Fruit fly (Drosophila melanogaster) whole organism, embryonic: ENCODE results near the gene Btnd.
A peak's percentile ranks its signal among the peaks of the same experiment; 100 is the strongest.

Experiments used
- CG1024 ChIP-seq: fragments of 200-800 bp; sonication (Bioruptor generic); IDR thresholded peaks from 2 replicates; pipeline ENCODE4 v1.3.6; 2022; ENCODE audit warnings: missing biosample characterization, missing genetic modification characterization
- CG10321 ChIP-seq: fragments of 200-800 bp; sonication (Bioruptor generic); IDR thresholded peaks from 2 replicates; pipeline ENCODE4 v1.3.6; 2022; ENCODE audit warnings: missing biosample characterization, missing genetic modification characterization
- CG10431 ChIP-seq: fragments of 200-800 bp; sonication (Bioruptor generic); optimal IDR thresholded peaks from 3 replicates; lab custom pipeline; 2018; ENCODE audit warnings: missing biosample characterization, mild to moderate bottlenecking, missing genetic modification characterization
- CG10565 ChIP-seq: fragments of 200-800 bp; sonication (Bioruptor generic); optimal IDR thresholded peaks from 3 replicates; lab custom pipeline; 2016; ENCODE audit warnings: missing biosample characterization, mild to moderate bottlenecking, missing genetic modification characterization
- CG12071 ChIP-seq: fragments of 200-800 bp; sonication (Bioruptor generic); optimal IDR thresholded peaks from 3 replicates; lab custom pipeline; 2018; ENCODE audit warnings: missing biosample characterization, mild to moderate bottlenecking, missing genetic modification characterization
- CG12155 ChIP-seq: fragments of 200-800 bp; sonication (Bioruptor generic); optimal IDR thresholded peaks from 3 replicates; lab custom pipeline; 2016; ENCODE audit warnings: missing biosample characterization, missing genetic modification characterization
- CG13624 ChIP-seq: fragments of 200-800 bp; sonication (Bioruptor generic); optimal IDR thresholded peaks from 2 replicates; lab custom pipeline; 2016; ENCODE audit warnings: missing biosample characterization, missing genetic modification characterization
- CG14441 ChIP-seq: fragments of 200-800 bp; sonication (Bioruptor generic); IDR thresholded peaks from 2 replicates; pipeline ENCODE4 v1.3.6; 2022; ENCODE audit warnings: missing biosample characterization, missing genetic modification characterization
- CG1603 ChIP-seq: fragments of 200-800 bp; sonication (Bioruptor generic); optimal IDR thresholded peaks from 2 replicates; lab custom pipeline; 2019; ENCODE audit warnings: missing biosample characterization, mild to moderate bottlenecking, missing genetic modification characterization, moderate library complexity
- CG17359 ChIP-seq: fragments of 200-800 bp; sonication (Bioruptor generic); optimal IDR thresholded peaks from 3 replicates; lab custom pipeline; 2018; ENCODE audit warnings: missing biosample characterization, mild to moderate bottlenecking, missing genetic modification characterization, moderate library complexity
- CG2116 ChIP-seq: fragments of 200-800 bp; sonication (Bioruptor generic); optimal IDR thresholded peaks from 3 replicates; lab custom pipeline; 2018; ENCODE audit warnings: missing biosample characterization, mild to moderate bottlenecking, missing genetic modification characterization
- CG32772 ChIP-seq: fragments of 200-800 bp; sonication (Bioruptor generic); IDR thresholded peaks from 2 replicates; pipeline ENCODE4 v1.3.6; 2022; ENCODE audit warnings: missing biosample characterization, missing genetic modification characterization
- CG34422 ChIP-seq: fragments of 200-800 bp; sonication (Bioruptor generic); IDR thresholded peaks from 3 replicates; pipeline ENCODE4 v1.3.6; 2022; ENCODE audit warnings: missing biosample characterization, missing genetic modification characterization
- CG42726 ChIP-seq: fragments of 200-800 bp; sonication (Bioruptor generic); IDR thresholded peaks from 2 replicates; pipeline ENCODE4 v1.3.6; 2022; ENCODE audit warnings: missing biosample characterization, missing genetic modification characterization; ENCODE audit not compliant: partially characterized antibody
- CG4424 ChIP-seq: fragments of 200-800 bp; sonication (Bioruptor generic); optimal IDR thresholded peaks from 3 replicates; lab custom pipeline; 2016; ENCODE audit warnings: missing biosample characterization, missing genetic modification characterization
- CG4617 ChIP-seq: fragments of 200-800 bp; sonication (Bioruptor generic); optimal IDR thresholded peaks from 3 replicates; lab custom pipeline; 2016; ENCODE audit warnings: missing biosample characterization, missing genetic modification characterization, borderline replicate concordance
- CG6813 ChIP-seq: fragments of 200-800 bp; sonication (Bioruptor generic); optimal IDR thresholded peaks from 2 replicates; lab custom pipeline; 2017; ENCODE audit warnings: missing biosample characterization, missing genetic modification characterization, mild to moderate bottlenecking, moderate library complexity, missing genetic modification reagents
- CG7357 ChIP-seq: fragments of 200-800 bp; sonication (Bioruptor generic); IDR thresholded peaks from 3 replicates; pipeline ENCODE4 v1.3.6; 2022; ENCODE audit warnings: missing biosample characterization, missing genetic modification characterization
- CG8281 ChIP-seq: fragments of 200-800 bp; sonication (Bioruptor generic); optimal IDR thresholded peaks from 2 replicates; lab custom pipeline; 2018; ENCODE audit warnings: missing biosample characterization, mild to moderate bottlenecking, missing genetic modification characterization, moderate library complexity
- CG9727 ChIP-seq: fragments of 200-800 bp; sonication (Bioruptor generic); optimal IDR thresholded peaks from 3 replicates; lab custom pipeline; 2017; ENCODE audit warnings: missing biosample characterization, mild to moderate bottlenecking, missing genetic modification characterization
- CrebB ChIP-seq: fragments of 200-800 bp; sonication (Bioruptor generic); optimal IDR thresholded peaks from 3 replicates; lab custom pipeline; 2018; ENCODE audit warnings: missing biosample characterization, mild to moderate bottlenecking, missing genetic modification characterization
- Dref ChIP-seq: fragments of 200-800 bp; sonication (Bioruptor generic); IDR thresholded peaks from 2 replicates; pipeline ENCODE4 v1.3.6; 2022; ENCODE audit warnings: missing biosample characterization, missing genetic modification characterization
- Ets97D ChIP-seq: fragments of 200-800 bp; sonication (Bioruptor generic); optimal IDR thresholded peaks from 3 replicates; lab custom pipeline; 2016; ENCODE audit warnings: missing biosample characterization, missing genetic modification characterization
- HHEX ChIP-seq: fragments of 200-800 bp; sonication (Bioruptor generic); optimal IDR thresholded peaks from 3 replicates; lab custom pipeline; 2017; ENCODE audit warnings: missing biosample characterization, mild to moderate bottlenecking, missing genetic modification characterization, missing genetic modification reagents
- Mes4 ChIP-seq: fragments of 200-800 bp; sonication (Bioruptor generic); optimal IDR thresholded peaks from 2 replicates; lab custom pipeline; 2016; ENCODE audit warnings: missing biosample characterization, missing genetic modification characterization
- Mrtf ChIP-seq: fragments of 200-800 bp; sonication (Bioruptor generic); IDR thresholded peaks from 3 replicates; pipeline ENCODE4 v1.3.6; 2022; ENCODE audit warnings: missing biosample characterization, missing genetic modification characterization
- NC2β ChIP-seq: fragments of 200-800 bp; sonication (Bioruptor generic); optimal IDR thresholded peaks from 2 replicates; lab custom pipeline; 2016; ENCODE audit warnings: missing biosample characterization, missing genetic modification characterization
- Neu2 ChIP-seq: fragments of 200-800 bp; sonication (Bioruptor generic); optimal IDR thresholded peaks from 3 replicates; lab custom pipeline; 2016; ENCODE audit warnings: missing biosample characterization, missing genetic modification characterization, borderline replicate concordance
- NfI ChIP-seq: fragments of 200-800 bp; sonication (Bioruptor generic); optimal IDR thresholded peaks from 3 replicates; lab custom pipeline; 2018; ENCODE audit warnings: missing biosample characterization, mild to moderate bottlenecking, missing genetic modification characterization, moderate library complexity
- PHDP ChIP-seq: fragments of 200-800 bp; sonication (Bioruptor generic); optimal IDR thresholded peaks from 3 replicates; lab custom pipeline; 2018; ENCODE audit warnings: missing biosample characterization, mild to moderate bottlenecking, missing genetic modification characterization, moderate library complexity
- Pdp1 ChIP-seq, 2 experiments: fragments of 200-800 bp; sonication (Bioruptor generic); optimal IDR thresholded peaks; 3 replicates each; lab custom pipeline; 2016; ENCODE audit warnings: missing biosample characterization in 2 of 2, missing genetic modification characterization in 2 of 2, mild to moderate bottlenecking in 1 of 2, moderate library complexity in 1 of 2
- Sox100B ChIP-seq: fragments of 200-800 bp; sonication (Bioruptor generic); optimal IDR thresholded peaks from 3 replicates; lab custom pipeline; 2018; ENCODE audit warnings: missing biosample characterization, mild to moderate bottlenecking, missing genetic modification characterization
- Ssrp ChIP-seq: fragments of 200-800 bp; sonication (Bioruptor generic); optimal IDR thresholded peaks from 2 replicates; lab custom pipeline; 2018; ENCODE audit warnings: missing biosample characterization, mild to moderate bottlenecking, missing genetic modification characterization, moderate library complexity
- ab ChIP-seq: fragments of 200-800 bp; sonication (Bioruptor generic); optimal IDR thresholded peaks from 2 replicates; lab custom pipeline; 2016; ENCODE audit warnings: missing biosample characterization, missing genetic modification characterization
- cas ChIP-seq: fragments of 200-800 bp; sonication (Bioruptor generic); IDR thresholded peaks from 2 replicates; pipeline ENCODE4 v1.3.6; 2022; ENCODE audit warnings: missing biosample characterization, missing genetic modification characterization
- ci ChIP-seq: fragments of 200-800 bp; sonication (Bioruptor generic); IDR thresholded peaks from 3 replicates; pipeline ENCODE4 v1.3.6; 2022; ENCODE audit warnings: missing biosample characterization, missing genetic modification characterization
- corto ChIP-seq: fragments of 200-800 bp; sonication (Bioruptor generic); optimal IDR thresholded peaks from 2 replicates; lab custom pipeline; 2016; ENCODE audit warnings: missing biosample characterization, mild to moderate bottlenecking, missing genetic modification characterization, moderate library complexity
- crp ChIP-seq, 2 experiments: fragments of 200-800 bp; sonication (Bioruptor generic); optimal IDR thresholded peaks; 2 replicates in 1 of 2; 3 replicates in 1 of 2; lab custom pipeline; 2017; ENCODE audit warnings: missing biosample characterization in 2 of 2, missing genetic modification characterization in 2 of 2, mild to moderate bottlenecking in 1 of 2, moderate library complexity in 1 of 2
- disco-r ChIP-seq: fragments of 200-800 bp; sonication (Bioruptor generic); optimal IDR thresholded peaks from 2 replicates; lab custom pipeline; 2016; ENCODE audit warnings: missing biosample characterization, missing genetic modification characterization
- dmrt99B ChIP-seq: fragments of 200-800 bp; sonication (Bioruptor generic); optimal IDR thresholded peaks from 2 replicates; lab custom pipeline; 2018; ENCODE audit warnings: missing biosample characterization, mild to moderate bottlenecking, missing genetic modification characterization, moderate library complexity
- dysf ChIP-seq: fragments of 200-800 bp; sonication (Bioruptor generic); IDR thresholded peaks from 3 replicates; pipeline ENCODE4 v1.3.6; 2022; ENCODE audit warnings: missing biosample characterization, missing genetic modification characterization
- her ChIP-seq: fragments of 200-800 bp; sonication (Bioruptor generic); optimal IDR thresholded peaks from 2 replicates; lab custom pipeline; 2016; ENCODE audit warnings: missing biosample characterization, missing genetic modification characterization
- mirr ChIP-seq: fragments of 200-800 bp; sonication (Bioruptor generic); optimal IDR thresholded peaks from 3 replicates; lab custom pipeline; 2018; ENCODE audit warnings: missing biosample characterization, mild to moderate bottlenecking, missing genetic modification characterization
- oc ChIP-seq: fragments of 200-800 bp; sonication (Bioruptor generic); optimal IDR thresholded peaks from 2 replicates; lab custom pipeline; 2018; ENCODE audit warnings: missing biosample characterization, mild to moderate bottlenecking, missing genetic modification characterization, moderate library complexity
- pho ChIP-seq: fragments of 200-800 bp; sonication (Bioruptor generic); optimal IDR thresholded peaks from 2 replicates; lab custom pipeline; 2016; ENCODE audit warnings: missing biosample characterization, missing genetic modification characterization
- sd ChIP-seq: fragments of 200-800 bp; sonication (Bioruptor generic); optimal IDR thresholded peaks from 3 replicates; lab custom pipeline; 2018; ENCODE audit warnings: missing biosample characterization, mild to moderate bottlenecking, missing genetic modification characterization, moderate library complexity
- ssp ChIP-seq: fragments of 200-800 bp; sonication (Bioruptor generic); IDR thresholded peaks from 2 replicates; pipeline ENCODE4 v1.3.6; 2022; ENCODE audit warnings: missing biosample characterization, missing genetic modification characterization
- stc ChIP-seq: fragments of 200-800 bp; sonication (Bioruptor generic); IDR thresholded peaks from 2 replicates; pipeline ENCODE4 v1.3.6; 2022; ENCODE audit warnings: missing biosample characterization, missing genetic modification characterization
- twi ChIP-seq: fragments of 200-800 bp; optimal IDR thresholded peaks from 2 replicates; lab custom pipeline; 2019; ENCODE audit warnings: missing biosample characterization, mild to moderate bottlenecking, missing genetic modification characterization, moderate library complexity
- vfl ChIP-seq: fragments of 200-800 bp; sonication (Bioruptor generic); optimal IDR thresholded peaks from 2 replicates; lab custom pipeline; 2016; ENCODE audit warnings: missing biosample characterization, missing genetic modification characterization

The Btnd gene

DNA sequence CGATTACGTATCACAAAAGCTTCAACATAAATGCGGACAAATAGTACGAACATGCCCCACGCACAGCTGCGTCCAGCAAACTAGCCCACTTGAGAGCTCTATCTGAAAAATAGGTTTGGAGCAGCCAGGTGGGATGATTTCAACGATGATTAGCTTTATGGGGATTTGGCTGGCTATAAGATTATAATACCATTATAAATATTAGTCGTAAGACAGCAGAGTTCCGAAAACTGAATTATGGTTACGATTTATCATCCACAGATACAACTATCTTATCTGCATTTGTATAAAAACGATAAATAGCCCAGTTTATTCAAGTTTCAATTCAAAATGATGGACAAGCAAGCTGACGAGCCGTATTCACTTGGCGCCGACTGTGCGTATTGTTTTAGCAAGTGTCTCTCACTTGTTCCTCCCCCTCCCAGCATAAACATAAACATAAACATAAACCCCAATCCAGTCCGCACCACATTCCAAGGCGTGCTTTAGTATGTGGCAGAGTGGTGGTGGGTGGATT lies 44.5 kb upstream of the Btnd start (continued):
- peak; percentile 84 for TF ChIP-seq mirr
- TF ChIP-seq ci (GFP tag; lab: Robert Waterston, UW) = 0 out of 3 replicates have a peak, but pooled peaks have one; percentile 33
- no peak for TF ChIP-seq her
- TF ChIP-seq CG34422 (GFP tag; lab: Robert Waterston, UW) = peak; percentile 45; the same call in 2 of the 3 replicates
- TF ChIP-seq PHDP (tag; lab: Kevin White, UChicago) = peak; percentile 81
- no peak for TF ChIP-seq Mes4 (GFP tag; lab: Kevin White, UChicago)
- TF ChIP-seq CG14441 (GFP tag; lab: Robert Waterston, UW) = peak; percentile 63
- TF ChIP-seq CG8281 (tag; lab: Kevin White, UChicago) = peak; percentile 46
- peak; percentile 68 for TF ChIP-seq NfI (GFP tag; lab: Kevin White, UChicago)
- TF ChIP-seq CG12155 = peak; percentile 50
- TF ChIP-seq crp (GFP tag; optimal IDR thresholded peaks at IDR 0.05; lab: Kevin White, UChicago) = no peak
- TF ChIP-seq CG9727 (GFP tag; lab: Kevin White, UChicago) = peak; percentile 81
- peak; percentile 23 for TF ChIP-seq twi (tag; lab: Kevin White, UChicago)
- TF ChIP-seq cas (GFP tag; lab: Robert Waterston, UW) = no peak
- TF ChIP-seq CG10321 = no peak
- peak; percentile 30 for TF ChIP-seq vfl (GFP tag; lab: Kevin White, UChicago)
- TF ChIP-seq CG42726 = no peak
- TF ChIP-seq CG4424 (GFP tag; lab: Kevin White, UChicago) = peak; percentile 61
- TF ChIP-seq Sox100B (GFP tag; lab: Kevin White, UChicago) = peak; percentile 87
- no peak for TF ChIP-seq CG4617
- peak; percentile 64 for TF ChIP-seq stc (GFP tag; lab: Robert Waterston, UW)
- TF ChIP-seq CG1603 = peak; percentile 63
- TF ChIP-seq CG7357 (GFP tag; lab: Robert Waterston, UW) = peak; percentile 35; the same call in 1 of the 3 replicates
- TF ChIP-seq CG12071 (GFP tag; lab: Kevin White, UChicago) = peak; percentile 74
- peak; percentile 82 for TF ChIP-seq HHEX (GFP tag; lab: Kevin White, UChicago)
- peak; percentile 37; the same call in 1 of the 2 replicates for TF ChIP-seq ssp
- no peak for TF ChIP-seq ab (GFP tag; lab: Kevin White, UChicago)
- peak; percentile 12 for TF ChIP-seq Ets97D
- peak; percentile 47 to 56 for TF ChIP-seq Pdp1 (GFP tag; optimal IDR thresholded peaks at IDR 0.05; lab: Kevin White, UChicago)
- no peak for TF ChIP-seq disco-r (GFP tag; lab: Kevin White, UChicago)
- TF ChIP-seq oc (tag; lab: Kevin White, UChicago) = peak; percentile 27
- no peak for TF ChIP-seq NC2β (GFP tag; lab: Kevin White, UChicago)
- no peak for TF ChIP-seq corto
- TF ChIP-seq Dref (GFP tag; lab: Robert Waterston, UW) = no peak
- TF ChIP-seq dmrt99B = peak; percentile 89
- TF ChIP-seq sd (tag; lab: Kevin White, UChicago) = peak; percentile 97
- no peak for TF ChIP-seq CG10431
- TF ChIP-seq CG32772 = no peak; the same call in 1 of the 2 replicates
- no peak for TF ChIP-seq Neu2 (GFP tag; lab: Kevin White, UChicago)
- peak; percentile 74 for TF ChIP-seq CG6813 (GFP tag; lab: Kevin White, UChicago)
- peak; percentile 75 for TF ChIP-seq CG17359 (tag; lab: Kevin White, UChicago)
- TF ChIP-seq CG1024 (GFP tag; lab: Robert Waterston, UW) = no peak
- peak; percentile 19 for TF ChIP-seq CG2116
- peak; percentile 11 for TF ChIP-seq CG10565 (GFP tag; lab: Kevin White, UChicago)
- TF ChIP-seq Mrtf (GFP tag; lab: Robert Waterston, UW) = peak; percentile 46; the same call in 1 of the 3 replicates
- peak; percentile 61 for TF ChIP-seq CrebB (tag; lab: Kevin White, UChicago)
- peak; percentile 49 for TF ChIP-seq CG13624 (GFP tag; lab: Kevin White, UChicago)
- TF ChIP-seq dysf = peak; percentile 85
- peak; percentile 48 for TF ChIP-seq pho (GFP tag; lab: Kevin White, UChicago)
- TF ChIP-seq Ssrp (tag; lab: Kevin White, UChicago) = peak; percentile 60
